Worm (Caenorhabditis elegans) whole organism, L4/young adult: ENCODE results near the gene Y48A6B.14.
"Not testable (repeated sequence)": the region's sequence is repeated elsewhere in the genome, so short reads cannot be mapped to it uniquely, and the experiment has no call there.

Experiments
- dao-5 ChIP-seq: sonication (generic microtip); optimal IDR thresholded peaks from 2 replicates; lab custom pipeline; 2016; ENCODE audit warnings: missing genotype, missing genetic modification characterization, moderate library complexity, missing compliant biosample characterization
- him-1 ChIP-seq: sonication (generic microtip); optimal IDR thresholded peaks from 2 replicates; lab custom pipeline; 2016; ENCODE audit warnings: missing genotype, missing genetic modification reagents, missing genetic modification characterization, missing compliant biosample characterization

DNA sequence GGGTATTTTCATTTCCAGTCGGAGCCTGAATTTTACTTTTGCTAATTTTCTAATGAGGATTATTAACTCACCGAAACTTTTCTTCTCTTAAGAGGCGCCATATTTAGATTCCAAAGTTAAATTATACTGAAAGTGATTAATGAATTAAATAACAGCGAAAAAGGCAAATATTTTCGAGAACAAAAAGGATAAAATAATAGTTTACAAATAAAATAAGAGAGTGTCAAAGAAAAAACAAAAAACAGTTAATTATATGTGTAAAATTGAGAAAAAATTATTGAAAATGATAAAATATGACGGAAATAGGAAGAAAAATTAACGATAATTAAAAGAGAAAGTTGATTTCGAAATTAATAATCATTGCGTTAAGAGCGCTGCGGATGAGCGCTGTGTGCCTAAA is 2.1 kb upstream of the Y48A6B.14 start, which contains the start of gene Y48A6B.8:
- TF ChIP-seq him-1, dao-5 (tag; lab: Kevin White, UChicago): not testable (repeated sequence)
